Fruit fly (Drosophila melanogaster) Kc167 (cell line): ENCODE results near the gene CG17764.

Experiments used
- Myc ChIP-seq: fragments of >200 bp; optimal IDR thresholded peaks from 2 replicates; lab custom pipeline; 2017; ENCODE audit warnings: missing external identifiers
- Sin3A ChIP-seq: fragments of >200 bp; optimal IDR thresholded peaks from 2 replicates; lab custom pipeline; 2018; ENCODE audit warnings: missing external identifiers
- h ChIP-seq: fragments of >200 bp; optimal IDR thresholded peaks from 3 replicates; lab custom pipeline; 2018; ENCODE audit warnings: missing external identifiers
- insv ChIP-seq: fragments of >200 bp; optimal IDR thresholded peaks from 3 replicates; lab custom pipeline; 2018; ENCODE audit warnings: missing external identifiers
- psq ChIP-seq: fragments of >200 bp; optimal IDR thresholded peaks from 2 replicates; lab custom pipeline; 2017; ENCODE audit warnings: missing external identifiers
- ttk ChIP-seq: sonication (Bioruptor generic); optimal IDR thresholded peaks from 2 replicates; lab custom pipeline; 2017; ENCODE audit warnings: missing external identifiers

CG17764 gene

DNA sequence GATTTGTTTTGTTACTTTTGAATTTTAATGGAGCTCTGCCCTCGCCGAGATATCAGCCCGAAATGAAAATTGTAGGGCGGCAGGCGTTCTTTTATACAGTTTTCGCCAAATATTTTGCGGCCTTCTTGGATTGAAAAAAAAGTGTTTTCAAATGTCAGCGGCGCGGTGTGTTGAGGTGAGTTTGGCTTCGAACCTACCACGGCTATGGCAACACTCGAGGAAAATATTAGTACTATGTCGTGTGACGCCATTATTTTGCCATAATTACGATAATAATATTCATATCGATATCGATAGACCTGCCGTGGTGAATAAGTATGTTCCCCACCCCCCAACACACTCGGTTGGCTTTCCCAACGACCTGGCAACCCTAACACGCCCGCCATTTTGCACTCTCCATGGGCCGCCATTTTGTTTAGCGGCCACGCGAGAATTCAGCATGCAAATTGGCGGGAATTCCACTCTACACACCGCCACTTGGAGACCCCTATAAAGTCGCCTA, 4.7 kb upstream of the CG17764 start, which contains the start of the genes TrxT and dhd:
TrxT (minus strand) TSS at position 51 of the 502 bp plus-strand sequence.
dhd (plus strand) TSS at position 334 of the 502 bp plus-strand sequence.
- TF ChIP-seq ttk (lab: Kevin White, UChicago) (no peak), Myc (lab: Kevin White, UChicago) (no peak), psq (lab: Kevin White, UChicago) (no peak), insv (no peak), Sin3A (no peak), h (lab: Kevin White, UChicago) (no peak)

DNA sequence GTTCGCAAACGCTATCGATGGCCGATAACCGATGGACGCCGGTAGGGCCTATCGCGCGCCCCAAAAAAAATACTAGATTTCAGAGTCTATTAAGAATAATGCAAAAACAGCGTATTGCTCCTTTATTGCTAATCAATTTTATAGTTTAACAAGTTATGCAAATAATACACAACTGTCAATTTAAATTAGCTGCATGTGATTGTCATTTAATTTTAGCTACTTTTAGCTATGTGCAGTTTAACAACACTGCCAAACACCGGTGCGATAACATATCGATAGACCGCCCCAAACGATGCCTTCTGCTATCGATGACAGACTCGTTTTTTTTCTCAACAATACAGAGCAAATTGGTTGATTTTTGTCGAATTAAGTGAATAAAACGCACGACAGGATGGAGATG, 1.7 kb upstream of the CG17764 start, which contains the start of the genes Cdk7 and snf:
Cdk7 (minus strand) TSS at position 21 of the 400 bp plus-strand sequence.
snf (plus strand) TSS at position 280 of the 400 bp plus-strand sequence.
- TF ChIP-seq ttk (lab: Kevin White, UChicago) = no peak
- TF ChIP-seq insv = no peak
- no peak for TF ChIP-seq h (lab: Kevin White, UChicago)
- TF ChIP-seq Myc (lab: Kevin White, UChicago) = no peak
- TF ChIP-seq Sin3A = no peak
- no peak for TF ChIP-seq psq (lab: Kevin White, UChicago)

DNA sequence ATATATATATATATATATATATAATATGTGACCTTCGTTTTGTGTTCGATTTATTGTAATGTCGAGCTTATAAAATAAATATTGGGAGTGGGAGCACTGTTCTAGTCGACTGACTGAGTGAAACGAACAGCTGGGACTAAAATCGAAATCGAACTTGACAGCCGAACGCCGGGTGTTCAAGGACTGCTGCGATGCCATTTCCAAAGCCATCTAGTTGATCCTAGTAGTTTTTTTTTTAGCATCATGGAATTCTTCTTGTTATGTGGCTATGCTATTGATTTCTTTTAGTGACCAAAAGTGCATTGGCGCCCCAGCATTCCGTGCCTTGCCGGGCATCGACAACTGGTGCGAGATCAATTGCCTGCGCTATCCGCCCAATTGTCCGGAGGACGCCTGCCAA, 1.6 kb downstream of the CG17764 start, which contains the start of gene CG3323:
CG3323 (minus strand) TSS at position 101 of the 400 bp plus-strand sequence.
- no peak for TF ChIP-seq psq (lab: Kevin White, UChicago)
- no peak for TF ChIP-seq insv
- TF ChIP-seq h (lab: Kevin White, UChicago) = no peak
- no peak for TF ChIP-seq Sin3A
- TF ChIP-seq Myc (lab: Kevin White, UChicago) = no peak
- TF ChIP-seq ttk (lab: Kevin White, UChicago) = no peak

DNA sequence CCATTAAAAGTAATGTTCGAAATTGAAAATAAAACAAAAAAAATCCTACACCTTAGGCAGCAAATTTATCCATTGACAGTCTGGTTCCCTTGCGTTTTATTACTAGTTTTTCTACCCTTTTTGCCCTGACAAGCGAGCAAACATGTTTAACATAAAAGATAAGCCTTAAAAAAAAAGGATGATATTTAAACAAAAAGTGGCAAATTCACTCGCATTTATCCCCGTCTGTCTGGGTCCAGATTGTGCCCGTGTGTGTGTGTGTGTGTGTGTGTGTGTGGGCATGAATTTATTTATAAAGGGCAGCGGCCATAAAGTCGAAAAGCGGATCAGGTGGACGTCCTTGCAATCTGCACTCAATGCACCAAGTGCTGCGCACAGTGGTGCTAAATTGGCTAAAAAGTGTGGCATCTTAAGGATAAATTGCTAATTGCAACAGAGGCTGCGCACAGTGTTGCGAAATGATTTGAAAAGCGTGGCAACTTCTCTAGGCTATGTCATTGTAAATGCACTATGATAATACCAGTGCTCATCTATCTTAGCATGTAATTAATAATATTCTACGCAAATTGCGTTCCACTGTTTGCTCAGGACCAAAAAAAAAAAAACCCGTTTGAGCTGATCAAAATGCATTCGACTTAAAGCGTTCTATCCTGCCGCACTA, 6.5 kb downstream of the CG17764 start:
- TF ChIP-seq h (lab: Kevin White, UChicago) (no peak), psq (lab: Kevin White, UChicago) (no peak), ttk (lab: Kevin White, UChicago) (no peak), Myc (lab: Kevin White, UChicago) (no peak), insv (no peak), Sin3A (no peak)

DNA sequence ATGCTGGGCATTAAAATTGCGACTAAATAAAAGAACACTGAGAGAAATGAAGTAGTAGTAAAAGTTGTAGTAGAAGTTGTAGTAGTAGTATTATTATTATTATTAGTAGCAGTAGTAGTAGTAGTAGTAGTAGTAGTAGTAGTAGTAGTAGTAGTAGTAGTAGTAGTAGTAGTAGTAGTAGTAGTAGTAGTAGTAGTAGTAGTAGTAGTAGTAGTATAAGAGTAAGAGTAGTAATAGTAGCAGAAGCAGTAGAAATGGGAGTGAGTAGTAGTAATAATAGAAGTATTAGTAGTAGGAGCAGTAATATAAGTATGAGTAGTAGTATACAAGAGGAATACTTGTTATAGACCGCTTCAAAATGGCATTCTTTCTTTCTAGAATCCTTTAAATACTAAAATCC, 7.3 kb downstream of the CG17764 start:
- TF ChIP-seq insv = no peak
- TF ChIP-seq h (lab: Kevin White, UChicago) = no peak
- TF ChIP-seq ttk (lab: Kevin White, UChicago) = no peak
- TF ChIP-seq Sin3A = no peak
- TF ChIP-seq Myc (lab: Kevin White, UChicago) = no peak
- no peak for TF ChIP-seq psq (lab: Kevin White, UChicago)

DNA sequence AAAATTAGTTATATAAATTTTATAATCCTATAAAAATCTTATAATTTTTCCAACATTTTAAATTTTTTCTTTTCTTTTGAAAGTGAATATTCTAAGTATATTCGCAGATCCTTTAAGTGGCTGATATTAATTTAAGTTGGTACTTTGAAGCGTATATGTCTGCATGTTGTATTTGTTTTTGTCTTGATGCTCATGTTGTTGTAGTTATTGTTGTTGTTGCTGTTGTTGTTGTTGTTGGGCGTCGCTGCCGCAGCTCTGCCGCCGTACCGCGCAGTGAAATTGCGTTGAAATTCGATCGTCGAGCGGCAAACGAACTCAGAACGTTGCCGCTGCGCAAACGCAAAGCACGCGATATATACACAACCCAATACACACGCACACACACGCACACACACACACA, 11.5 kb downstream of the CG17764 start, which contains the start of gene CG42749:
CG42749 (plus strand) TSS at position 301 of the 400 bp plus-strand sequence.
- no peak for TF ChIP-seq Sin3A
- no peak for TF ChIP-seq psq (lab: Kevin White, UChicago)
- TF ChIP-seq ttk (lab: Kevin White, UChicago) = no peak
- TF ChIP-seq h (lab: Kevin White, UChicago) = no peak
- TF ChIP-seq insv = no peak
- TF ChIP-seq Myc (lab: Kevin White, UChicago) = no peak

DNA sequence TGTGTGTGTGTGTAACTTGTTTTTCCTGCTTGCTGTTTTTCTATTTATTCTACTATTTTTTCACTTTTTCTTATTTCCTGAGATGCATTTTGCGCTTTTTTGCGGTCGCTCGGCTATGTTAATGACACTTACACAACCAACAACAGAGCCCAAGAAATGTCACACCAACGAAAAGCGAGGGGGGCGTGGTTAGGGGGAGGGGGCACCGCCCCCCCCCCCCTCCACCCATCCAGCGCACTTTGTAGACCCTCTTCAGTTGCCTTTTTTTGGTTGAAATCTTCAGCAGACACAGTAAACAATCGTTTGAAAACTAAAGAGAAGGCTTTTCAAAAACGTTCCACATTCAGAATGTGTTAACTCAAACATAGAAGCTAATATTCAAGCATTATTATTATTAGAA, 14.1 kb downstream of the CG17764 start:
- TF ChIP-seq insv = no peak
- no peak for TF ChIP-seq Myc (lab: Kevin White, UChicago)
- TF ChIP-seq ttk (lab: Kevin White, UChicago) = no peak
- no peak for TF ChIP-seq psq (lab: Kevin White, UChicago)
- TF ChIP-seq Sin3A = no peak
- TF ChIP-seq h (lab: Kevin White, UChicago) = no peak

DNA sequence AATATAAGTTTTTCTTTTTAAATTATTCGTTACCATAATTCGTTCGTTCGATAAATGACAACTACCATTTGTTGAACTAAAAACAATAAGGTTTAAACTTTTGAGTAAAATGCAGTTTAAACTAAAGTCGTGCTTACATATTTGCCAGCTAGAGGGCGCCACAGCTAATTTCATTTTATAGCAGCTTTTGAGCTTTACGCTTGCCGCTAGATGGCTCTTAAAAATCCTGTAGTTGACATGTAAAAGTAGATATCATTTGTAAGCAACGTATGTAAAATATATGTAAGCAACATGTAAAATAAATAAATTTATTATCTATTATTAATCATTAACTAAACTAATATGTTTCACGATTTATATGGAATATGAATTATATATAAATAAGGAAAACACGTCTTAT, 17.5 kb downstream of the CG17764 start:
- TF ChIP-seq ttk (lab: Kevin White, UChicago) (no peak), Myc (lab: Kevin White, UChicago) (no peak), psq (lab: Kevin White, UChicago) (no peak), insv (no peak), Sin3A (no peak), h (lab: Kevin White, UChicago) (no peak)

DNA sequence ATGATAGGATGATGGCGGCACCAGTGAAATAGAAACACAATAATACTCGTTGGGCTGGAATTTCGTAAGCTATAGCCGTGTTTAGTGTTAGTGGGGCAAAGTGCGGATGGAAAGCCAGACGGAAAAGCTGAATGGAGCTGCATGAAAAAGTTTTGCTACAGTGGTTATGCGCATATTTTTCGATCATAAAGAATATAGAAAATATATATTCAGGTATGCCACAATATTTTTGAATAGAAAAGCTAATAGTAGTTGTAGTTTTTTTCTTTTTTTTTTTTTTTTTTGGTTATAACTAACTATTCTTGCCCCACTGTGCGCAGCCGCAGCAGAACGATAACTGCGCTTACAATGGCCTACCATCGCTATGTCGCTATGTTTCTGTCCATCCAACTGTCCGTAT, 20.7 kb downstream of the CG17764 start:
- no peak for TF ChIP-seq insv
- no peak for TF ChIP-seq Sin3A
- TF ChIP-seq Myc (lab: Kevin White, UChicago) = no peak
- TF ChIP-seq psq (lab: Kevin White, UChicago) = no peak
- no peak for TF ChIP-seq ttk (lab: Kevin White, UChicago)
- no peak for TF ChIP-seq h (lab: Kevin White, UChicago)

DNA sequence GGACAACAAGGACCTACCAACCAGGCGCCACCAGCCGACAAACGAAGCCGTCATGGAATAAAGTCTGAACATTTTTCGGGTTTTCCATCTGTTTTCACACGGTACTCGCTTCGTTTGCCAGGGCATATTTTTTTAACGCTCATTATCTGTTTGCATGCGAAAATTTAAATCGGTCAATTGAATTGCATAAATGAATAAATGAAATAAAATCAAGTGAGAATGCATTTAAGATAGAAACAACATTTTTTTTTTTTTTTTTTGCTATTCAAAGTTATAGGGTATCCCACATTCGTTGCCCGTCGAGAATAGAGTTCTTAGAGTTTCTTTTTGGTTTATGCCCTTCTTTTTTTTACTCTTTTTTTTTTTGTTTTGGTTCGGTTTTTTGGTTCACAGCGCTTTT, 21.4 kb downstream of the CG17764 start:
- TF ChIP-seq ttk (lab: Kevin White, UChicago) (no peak), psq (lab: Kevin White, UChicago) (no peak), Sin3A (no peak), h (lab: Kevin White, UChicago) (no peak), insv (no peak), Myc (lab: Kevin White, UChicago) (no peak)
